Worm (Caenorhabditis elegans): ENCODE results near the gene decr-1.3.

DNA sequence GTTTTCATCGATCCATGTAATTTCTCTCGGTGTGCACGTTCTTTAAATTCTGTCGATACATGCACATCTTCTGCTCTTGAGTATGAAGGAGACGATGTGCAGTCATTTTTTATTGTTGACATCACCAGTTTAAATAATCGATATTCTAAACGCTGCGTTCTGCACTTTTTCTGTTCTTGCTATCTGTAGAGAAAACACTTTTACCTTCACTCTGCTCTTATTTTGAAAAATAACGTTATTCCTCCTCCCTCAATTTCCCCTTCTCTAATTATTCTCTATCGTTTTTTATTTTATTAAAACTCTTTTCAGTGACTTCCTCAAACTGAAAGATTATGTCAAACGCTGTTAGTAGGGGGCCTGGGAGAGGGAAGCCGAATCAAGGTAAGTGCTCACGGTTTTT, 43.6 kb upstream of the decr-1.3 start, which contains the start of gene ifg-1:
- TF ChIP-seq nhr-21 (tag; optimal IDR thresholded peaks at IDR 0.05): no peak
- no peak for TF ChIP-seq F13H6.1 (tag; optimal IDR thresholded peaks at IDR 0.05)
- no peak for TF ChIP-seq R02D3.7 (tag; optimal IDR thresholded peaks at IDR 0.05)
- no peak for TF ChIP-seq lin-13 (GFP tag; optimal IDR thresholded peaks at IDR 0.05)
- TF ChIP-seq unc-39 (tag; optimal IDR thresholded peaks at IDR 0.05): no peak
- TF ChIP-seq nhr-11 (tag; optimal IDR thresholded peaks at IDR 0.05): no peak
- no peak for TF ChIP-seq crh-2 (tag; optimal IDR thresholded peaks at IDR 0.05)
